Worm (Caenorhabditis elegans) whole organism, L4/young adult: ENCODE measurements around the gene C12D12.1.

Experiments used
- dao-5 ChIP-seq: sonication (generic microtip); optimal IDR thresholded peaks from 2 replicates; lab custom pipeline; 2016; ENCODE audit warnings: missing genotype, missing genetic modification characterization, moderate library complexity, missing compliant biosample characterization
- him-1 ChIP-seq: sonication (generic microtip); optimal IDR thresholded peaks from 2 replicates; lab custom pipeline; 2016; ENCODE audit warnings: missing genotype, missing genetic modification reagents, missing genetic modification characterization, missing compliant biosample characterization

DNA sequence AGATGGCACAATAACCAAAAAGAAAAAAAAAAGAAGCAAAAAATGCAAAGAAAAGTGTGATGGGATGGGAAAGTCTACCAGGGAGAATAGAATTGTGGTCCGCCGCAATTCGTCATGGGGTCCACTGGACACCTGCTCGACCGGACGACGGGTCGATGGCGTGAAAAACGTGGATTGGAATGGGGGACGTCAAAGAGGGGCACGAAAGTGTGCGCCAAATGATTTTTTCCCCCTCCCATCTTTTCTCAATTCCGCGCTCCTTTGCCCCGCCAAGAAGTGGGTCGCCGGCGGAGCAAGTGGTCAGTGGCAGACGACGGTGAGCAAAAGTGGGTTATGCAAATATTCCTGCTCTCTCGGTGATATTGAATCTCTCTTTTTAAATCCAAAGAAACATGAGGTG, 31.1 kb upstream of the C12D12.1 start:
- TF ChIP-seq him-1 (tag; lab: Kevin White, UChicago) (no peak), dao-5 (no peak)
